Fruit fly (Drosophila melanogaster): ENCODE measurements around the gene CG14089.

The CG14089 gene

DNA sequence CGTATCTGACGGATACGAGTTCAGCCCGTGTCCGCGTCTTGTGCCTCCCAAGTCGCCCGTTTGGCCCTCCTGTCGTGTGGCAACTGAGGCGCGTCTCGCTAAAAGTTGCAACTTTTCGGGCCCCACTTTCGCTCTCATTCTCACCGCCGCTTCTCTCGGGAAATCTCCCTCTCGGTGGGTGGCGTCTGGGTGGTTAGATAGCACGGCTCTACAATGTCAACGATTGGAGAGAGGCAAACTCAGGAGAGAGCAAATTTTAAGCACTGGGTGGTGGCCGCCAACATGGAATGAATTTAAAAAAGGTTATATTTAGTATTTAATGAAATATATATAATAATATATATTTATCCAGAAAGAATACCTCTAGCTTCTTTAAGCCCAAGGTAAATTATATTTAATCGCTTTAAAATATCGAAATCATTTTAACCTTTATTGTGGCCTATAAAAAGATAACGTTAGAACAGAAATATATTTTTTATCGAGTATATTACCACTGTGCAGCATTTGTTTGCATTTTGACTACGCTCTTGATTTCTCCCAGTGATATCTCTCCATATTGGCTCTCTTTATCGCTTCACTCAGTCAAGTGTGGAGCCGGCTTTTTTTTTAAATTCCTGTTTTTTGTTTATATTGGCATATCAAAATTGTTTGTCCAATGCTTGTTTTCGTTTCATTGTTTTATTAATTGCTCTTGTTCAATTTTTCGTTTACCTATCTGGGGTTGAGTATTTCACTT, 12.0 kb upstream of the CG14089 start, which contains the start of gene Gbs-76A (continued):
- no peak for TF ChIP-seq zfh2 (GFP tag; optimal IDR thresholded peaks at IDR 0.05)
- peak; percentile 19 for TF ChIP-seq CTCF (GFP tag; optimal IDR thresholded peaks at IDR 0.05)
- TF ChIP-seq CrebB (tag; optimal IDR thresholded peaks at IDR 0.05), result peak; percentile 52
- TF ChIP-seq CG4424 (GFP tag; optimal IDR thresholded peaks at IDR 0.05), result peak; percentile 64
- TF ChIP-seq grn (GFP tag; optimal IDR thresholded peaks at IDR 0.05), result no peak
- TF ChIP-seq CG7271 (tag; optimal IDR thresholded peaks at IDR 0.05), result peak; percentile 14
- no peak for TF ChIP-seq Gug (GFP tag; IDR thresholded peaks at IDR 0.05)
- TF ChIP-seq Aef1 (GFP tag; IDR thresholded peaks at IDR 0.05), result peak; percentile 64
- TF ChIP-seq Doc3 (GFP tag; IDR thresholded peaks at IDR 0.05; ENCODE audit: partially characterized antibody), result 0 out of 3 replicates have a peak, but pooled peaks have one; percentile 32
- TF ChIP-seq CG13296 (GFP tag; optimal IDR thresholded peaks at IDR 0.05), result peak; percentile 95
- TF ChIP-seq CG3847 (GFP tag; IDR thresholded peaks at IDR 0.05), result peak; percentile 67
- TF ChIP-seq CG14014 (GFP tag; IDR thresholded peaks at IDR 0.05), result peak; percentile 79; the same call in 1 of the 2 replicates
- TF ChIP-seq hkb (optimal IDR thresholded peaks at IDR 0.05), result no peak
- TF ChIP-seq hkb (GFP tag; IDR thresholded peaks at IDR 0.05), result peak; percentile 76
- no peak for TF ChIP-seq ERR (GFP tag; optimal IDR thresholded peaks at IDR 0.05)
- peak; percentile 1 for TF ChIP-seq Camta (GFP tag; optimal IDR thresholded peaks at IDR 0.05)
- TF ChIP-seq CG2889 (GFP tag; IDR thresholded peaks at IDR 0.05), result peak; percentile 56; the same call in 1 of the 3 replicates
- TF ChIP-seq zen (tag; optimal IDR thresholded peaks at IDR 0.05), result peak; percentile 73
- peak; percentile 84 for TF ChIP-seq CG2712 (tag; optimal IDR thresholded peaks at IDR 0.05)
- TF ChIP-seq CG2202 (tag; optimal IDR thresholded peaks at IDR 0.05), result peak; percentile 54
- no peak for TF ChIP-seq unc-4 (GFP tag; IDR thresholded peaks at IDR 0.05; ENCODE audit: partially characterized antibody)
- TF ChIP-seq Ravus (GFP tag; IDR thresholded peaks at IDR 0.05), result peak; percentile 6; the same call in 1 of the 2 replicates
- TF ChIP-seq Sox102F (GFP tag; optimal IDR thresholded peaks at IDR 0.05), result peak; percentile 86
- TF ChIP-seq emc (GFP tag; optimal IDR thresholded peaks at IDR 0.05), result no peak
- TF ChIP-seq ro (GFP tag; IDR thresholded peaks at IDR 0.05), result peak; percentile 9; the same call in 1 of the 2 replicates
- TF ChIP-seq CG16815 (GFP tag; optimal IDR thresholded peaks at IDR 0.05), result peak; percentile 60
- TF ChIP-seq CG10366 (GFP tag; IDR thresholded peaks at IDR 0.05), result peak; percentile 72
- TF ChIP-seq vfl (GFP tag; optimal IDR thresholded peaks at IDR 0.05), result no peak
- TF ChIP-seq shn (GFP tag; optimal IDR thresholded peaks at IDR 0.05), result no peak
- no peak for TF ChIP-seq CG9797 (GFP tag; optimal IDR thresholded peaks at IDR 0.05)
- 0 out of 3 replicates have a peak, but pooled peaks have one; percentile 42 for TF ChIP-seq ken (GFP tag; IDR thresholded peaks at IDR 0.05)
- no peak for TF ChIP-seq Mes4 (GFP tag; optimal IDR thresholded peaks at IDR 0.05)
- TF ChIP-seq luna (GFP tag; optimal IDR thresholded peaks at IDR 0.05), result no peak
- TF ChIP-seq Atf6 (GFP tag; IDR thresholded peaks at IDR 0.05), result peak; percentile 68
- TF ChIP-seq caup (GFP tag; optimal IDR thresholded peaks at IDR 0.05; ENCODE audit: severe bottlenecking), result peak; percentile 73
- TF ChIP-seq Rx (GFP tag; IDR thresholded peaks at IDR 0.05), result peak; percentile 40; the same call in 1 of the 2 replicates
- peak; percentile 42; the same call in 1 of the 2 replicates for TF ChIP-seq Oaz (GFP tag; IDR thresholded peaks at IDR 0.05)
- TF ChIP-seq Adf1 (GFP tag; IDR thresholded peaks at IDR 0.05), result peak; percentile 27; the same call in 1 of the 2 replicates
- peak; percentile 58 to 89 for TF ChIP-seq bsh (GFP tag; optimal IDR thresholded peaks at IDR 0.05)
- peak; percentile 89 for TF ChIP-seq Meics (GFP tag; optimal IDR thresholded peaks at IDR 0.05)
- TF ChIP-seq Opbp (GFP tag; IDR thresholded peaks at IDR 0.05; ENCODE audit: partially characterized antibody), result no peak
- TF ChIP-seq CG15514 (GFP tag; optimal IDR thresholded peaks at IDR 0.05), result peak; percentile 69
- peak; percentile 85 for TF ChIP-seq CG10543 (GFP tag; optimal IDR thresholded peaks at IDR 0.05)
- peak; percentile 85 for TF ChIP-seq CG6689 (GFP tag; IDR thresholded peaks at IDR 0.05)
- peak; percentile 90 for TF ChIP-seq dmrt99B (tag; optimal IDR thresholded peaks at IDR 0.05)
- TF ChIP-seq CG8281 (tag; optimal IDR thresholded peaks at IDR 0.05), result peak; percentile 73
- 0 out of 2 replicates have a peak, but pooled peaks have one; percentile 45 for TF ChIP-seq Poxn (GFP tag; IDR thresholded peaks at IDR 0.05)
- TF ChIP-seq cas (GFP tag; IDR thresholded peaks at IDR 0.05), result peak; percentile 27; the same call in 1 of the 2 replicates
- TF ChIP-seq tll (GFP tag; optimal IDR thresholded peaks at IDR 0.05), result no peak
